Worm (Caenorhabditis elegans) whole organism, L4 larva: ENCODE measurements around the gene flad-1.

Experiments used
- D1046.2 ChIP-seq: fragments of 200-800 bp; sonication (Bioruptor generic); IDR thresholded peaks from 2 replicates; pipeline ENCODE4 v1.3.6; 2022; ENCODE audit warnings: missing genetic modification characterization, missing compliant biosample characterization
- F26F4.8 ChIP-seq: fragments of 200-800 bp; sonication (Bioruptor generic); conservative IDR thresholded peaks from 2 replicates; pipeline ENCODE4 v1.3.6; 2022; ENCODE audit warnings: missing genetic modification characterization, missing compliant biosample characterization
- F44E2.7 ChIP-seq: fragments of 200-800 bp; sonication (Bioruptor generic); IDR thresholded peaks from 2 replicates; pipeline ENCODE4 v2.1.2; 2022; ENCODE audit warnings: missing genetic modification characterization, missing compliant biosample characterization
- R02D3.7 ChIP-seq: fragments of 150-350 bp; sonication (generic microtip); optimal IDR thresholded peaks from 3 replicates; lab custom pipeline; 2014; ENCODE audit warnings: missing biosample characterization, missing genetic modification characterization
- T20F7.1 ChIP-seq: fragments of 200-800 bp; sonication (Bioruptor generic); optimal IDR thresholded peaks from 2 replicates; lab custom pipeline; 2018; ENCODE audit warnings: mild to moderate bottlenecking, missing genetic modification characterization, missing compliant biosample characterization
- Y105C5A.15 ChIP-seq: fragments of 200-800 bp; sonication (Bioruptor generic); IDR thresholded peaks from 2 replicates; pipeline ENCODE4 v1.3.6; 2022; ENCODE audit warnings: missing genetic modification characterization, missing compliant biosample characterization
- Y5F2A.4 ChIP-seq: fragments of 200-800 bp; sonication (Bioruptor generic); optimal IDR thresholded peaks from 2 replicates; lab custom pipeline; 2018; ENCODE audit warnings: mild to moderate bottlenecking, missing genetic modification characterization, missing compliant biosample characterization
- Y75B8A.6 ChIP-seq: fragments of 200-800 bp; sonication (Bioruptor generic); IDR thresholded peaks from 2 replicates; pipeline ENCODE4 v1.3.6; 2022; ENCODE audit warnings: missing genetic modification reagents, missing genetic modification characterization, missing compliant biosample characterization
- ZK546.5 ChIP-seq, 2 experiments: sonication (generic microtip); optimal IDR thresholded peaks; 2 replicates each; lab custom pipeline; 2017; ENCODE audit warnings: missing biosample characterization in 2 of 2, missing genetic modification characterization in 2 of 2
- aha-1 ChIP-seq: fragments of 150-350 bp; peaks from one replicate; lab custom pipeline; 2014; ENCODE audit warnings: missing biosample characterization, missing genetic modification characterization
- attf-4 ChIP-seq: sonication (generic microtip); optimal IDR thresholded peaks from 3 replicates; lab custom pipeline; 2017; ENCODE audit warnings: missing biosample characterization, missing genetic modification characterization
- ceh-20 ChIP-seq: fragments of 200-800 bp; sonication (Bioruptor generic); IDR thresholded peaks from 2 replicates; pipeline ENCODE4 v1.3.6; 2022; ENCODE audit warnings: missing genetic modification reagents, missing genetic modification characterization, missing compliant biosample characterization
- ceh-44 ChIP-seq: fragments of 200-800 bp; sonication (Bioruptor generic); IDR thresholded peaks from 2 replicates; pipeline ENCODE4 v1.3.6; 2022; ENCODE audit warnings: missing genetic modification reagents, missing genetic modification characterization, missing compliant biosample characterization
- ceh-62 ChIP-seq: sonication (generic microtip); optimal IDR thresholded peaks from 2 replicates; lab custom pipeline; 2017; ENCODE audit warnings: missing biosample characterization, missing genetic modification characterization
- ceh-82 ChIP-seq: sonication (generic microtip); optimal IDR thresholded peaks from 2 replicates; lab custom pipeline; 2017; ENCODE audit warnings: missing biosample characterization, missing genetic modification characterization
- ces-1 ChIP-seq: fragments of 150-350 bp; sonication (generic microtip); optimal IDR thresholded peaks from 4 replicates; lab custom pipeline; 2014; ENCODE audit warnings: missing biosample characterization, missing genetic modification reagents, missing genetic modification characterization
- daf-12 ChIP-seq: fragments of 150-350 bp; optimal IDR thresholded peaks from 2 replicates; lab custom pipeline; 2014; ENCODE audit warnings: missing biosample characterization, missing genetic modification reagents, missing genetic modification characterization
- daf-19 ChIP-seq: fragments of 200-800 bp; sonication (Bioruptor generic); conservative IDR thresholded peaks from 2 replicates; pipeline ENCODE4 v1.3.6; 2022; ENCODE audit warnings: missing genetic modification characterization, missing compliant biosample characterization
- dmd-6 ChIP-seq: fragments of 200-800 bp; sonication (Bioruptor generic); IDR thresholded peaks from 2 replicates; pipeline ENCODE4 v1.3.6; 2022; ENCODE audit warnings: missing genetic modification reagents, missing genetic modification characterization, missing compliant biosample characterization
- dmd-8 ChIP-seq: fragments of 200-800 bp; sonication (Bioruptor generic); IDR thresholded peaks from 2 replicates; pipeline ENCODE4 v1.3.6; 2022; ENCODE audit warnings: missing genetic modification characterization, missing compliant biosample characterization
- dmd-9 ChIP-seq: fragments of 200-800 bp; sonication (Bioruptor generic); IDR thresholded peaks from 2 replicates; pipeline ENCODE4 v1.3.6; 2022; ENCODE audit warnings: missing genetic modification reagents, missing genetic modification characterization, missing compliant biosample characterization
- dve-1 ChIP-seq: sonication (generic microtip); optimal IDR thresholded peaks from 2 replicates; lab custom pipeline; 2017; ENCODE audit warnings: antibody characterized with exemption, mild to moderate bottlenecking, missing genetic modification characterization, missing compliant biosample characterization; ENCODE audit not compliant: insufficient read depth
- egl-27 ChIP-seq: sonication (generic microtip); optimal IDR thresholded peaks from 3 replicates; lab custom pipeline; 2017; ENCODE audit warnings: missing biosample characterization, missing genetic modification reagents, missing genetic modification characterization
- gei-8 ChIP-seq: fragments of 200-800 bp; sonication (Bioruptor generic); optimal IDR thresholded peaks from 2 replicates; lab custom pipeline; 2018; ENCODE audit warnings: mild to moderate bottlenecking, missing genetic modification characterization, missing compliant biosample characterization
- jun-1 ChIP-seq: fragments of 150-350 bp; optimal IDR thresholded peaks from 2 replicates; lab custom pipeline; 2014; ENCODE audit warnings: missing biosample characterization, missing genetic modification reagents, missing genetic modification characterization
- lim-7 ChIP-seq: fragments of 200-800 bp; sonication (Bioruptor generic); IDR thresholded peaks from 2 replicates; pipeline ENCODE4 v1.3.6; 2022; ENCODE audit warnings: missing genetic modification characterization, missing compliant biosample characterization
- lin-1 ChIP-seq: fragments of 200-800 bp; sonication (Bioruptor generic); IDR thresholded peaks from 2 replicates; pipeline ENCODE4 v1.3.6; 2022; ENCODE audit warnings: missing genetic modification reagents, missing genetic modification characterization, missing compliant biosample characterization
- lin-13 ChIP-seq: fragments of 150-350 bp; optimal IDR thresholded peaks from 2 replicates; lab custom pipeline; 2014; ENCODE audit warnings: missing biosample characterization, missing genetic modification reagents, missing genetic modification characterization
- lin-15B ChIP-seq: fragments of 150-350 bp; sonication (generic microtip); optimal IDR thresholded peaks from 3 replicates; lab custom pipeline; 2014; ENCODE audit warnings: missing biosample characterization, missing genetic modification characterization
- lin-38 ChIP-seq: fragments of 200-800 bp; sonication (Bioruptor generic); IDR thresholded peaks from 2 replicates; pipeline ENCODE4 v1.3.6; 2022; ENCODE audit warnings: missing genetic modification reagents, missing genetic modification characterization, missing compliant biosample characterization
- lin-39 ChIP-seq: fragments of 150-350 bp; optimal IDR thresholded peaks from 2 replicates; lab custom pipeline; 2014; ENCODE audit warnings: missing biosample characterization, missing genetic modification reagents, missing genetic modification characterization
- lir-3 ChIP-seq: sonication (generic microtip); optimal IDR thresholded peaks from 2 replicates; lab custom pipeline; 2016; ENCODE audit warnings: mild to moderate bottlenecking, missing genetic modification characterization, missing compliant biosample characterization
- mep-1 ChIP-seq: fragments of 150-350 bp; sonication (generic microtip); optimal IDR thresholded peaks from 3 replicates; lab custom pipeline; 2014; ENCODE audit warnings: missing biosample characterization, missing genetic modification characterization
- mxl-2 ChIP-seq: fragments of 200-800 bp; sonication (Bioruptor generic); conservative IDR thresholded peaks from 2 replicates; pipeline ENCODE4 v1.3.6; 2022; ENCODE audit warnings: missing genetic modification reagents, missing genetic modification characterization, missing compliant biosample characterization
- nhr-10 ChIP-seq: fragments of 150-350 bp; optimal IDR thresholded peaks from 2 replicates; lab custom pipeline; 2014; ENCODE audit warnings: missing biosample characterization, missing genetic modification characterization
- nhr-11 ChIP-seq: fragments of 150-350 bp; optimal IDR thresholded peaks from 2 replicates; lab custom pipeline; 2014; ENCODE audit warnings: missing biosample characterization, missing genetic modification characterization
- nhr-111 ChIP-seq: fragments of 200-800 bp; sonication (Bioruptor generic); optimal IDR thresholded peaks from 2 replicates; lab custom pipeline; 2018; ENCODE audit warnings: mild to moderate bottlenecking, missing genetic modification characterization, missing compliant biosample characterization
- nhr-28 ChIP-seq: fragments of 150-350 bp; optimal IDR thresholded peaks from 2 replicates; lab custom pipeline; 2014; ENCODE audit warnings: missing biosample characterization, missing genetic modification characterization
- nhr-42 ChIP-seq: fragments of 200-800 bp; sonication (Bioruptor generic); IDR thresholded peaks from 2 replicates; pipeline ENCODE4 v1.3.6; 2022; ENCODE audit warnings: missing genetic modification characterization, missing compliant biosample characterization
- nhr-48 ChIP-seq: sonication (generic microtip); optimal IDR thresholded peaks from 2 replicates; lab custom pipeline; 2016; ENCODE audit warnings: mild to moderate bottlenecking, missing genetic modification characterization, missing compliant biosample characterization
- nhr-76 ChIP-seq: fragments of 150-350 bp; optimal IDR thresholded peaks from 2 replicates; lab custom pipeline; 2014; ENCODE audit warnings: missing biosample characterization, missing genetic modification characterization
- nhr-77 ChIP-seq: fragments of 150-350 bp; optimal IDR thresholded peaks from 2 replicates; lab custom pipeline; 2014; ENCODE audit warnings: missing biosample characterization, missing genetic modification characterization
- pha-4 ChIP-seq, 2 experiments: fragments of 150-350 bp in 1 of 2; fragments of 200-800 bp in 1 of 2; sonication (Bioruptor generic) in 1 of 2; IDR thresholded peaks in 1 of 2; optimal IDR thresholded peaks in 1 of 2; 2 replicates each; pipeline versions ENCODE4 v1.3.6 to Lab custom; 2014 to 2022; ENCODE audit warnings: missing genetic modification characterization in 2 of 2, missing genetic modification reagents in 2 of 2, missing biosample characterization in 1 of 2, missing compliant biosample characterization in 1 of 2
- rbr-2 ChIP-seq: sonication (generic microtip); optimal IDR thresholded peaks from 2 replicates; lab custom pipeline; 2016; ENCODE audit warnings: missing genotype, missing genetic modification characterization, missing compliant biosample characterization
- saeg-2 ChIP-seq: fragments of 200-800 bp; sonication (Bioruptor generic); IDR thresholded peaks from 2 replicates; pipeline ENCODE4 v1.3.6; 2022; ENCODE audit warnings: missing genetic modification reagents, missing genetic modification characterization, missing compliant biosample characterization
- skn-1 ChIP-seq: fragments of 150-350 bp; optimal IDR thresholded peaks from 2 replicates; lab custom pipeline; 2014; ENCODE audit warnings: missing biosample characterization, missing genetic modification characterization
- spr-1 ChIP-seq: sonication (generic microtip); optimal IDR thresholded peaks from 2 replicates; lab custom pipeline; 2016; ENCODE audit warnings: mild to moderate bottlenecking, missing genetic modification characterization, missing compliant biosample characterization
- spr-3 ChIP-seq: fragments of 200-800 bp; sonication (Bioruptor generic); optimal IDR thresholded peaks from 2 replicates; lab custom pipeline; 2018; ENCODE audit warnings: mild to moderate bottlenecking, missing genetic modification characterization, missing compliant biosample characterization
- tag-97 ChIP-seq: fragments of 200-800 bp; sonication (Bioruptor generic); IDR thresholded peaks from 2 replicates; pipeline ENCODE4 v1.3.6; 2022; ENCODE audit warnings: missing genetic modification characterization, missing compliant biosample characterization
- unc-62 ChIP-seq, 3 experiments: fragments of 150-350 bp in 1 of 3; sonication (generic microtip); optimal IDR thresholded peaks in 2 of 3; peaks in 1 of 3; 1 replicate in 1 of 3; 2 replicates in 2 of 3; lab custom pipeline; 2014 to 2017; ENCODE audit warnings: missing biosample characterization in 3 of 3, missing genetic modification characterization in 3 of 3, missing genetic modification reagents in 3 of 3, missing genotype in 1 of 3
- zfp-3 ChIP-seq: fragments of 200-800 bp; sonication (Bioruptor generic); conservative IDR thresholded peaks from 2 replicates; pipeline ENCODE4 v1.3.6; 2022; ENCODE audit warnings: missing genetic modification reagents, missing genetic modification characterization, missing compliant biosample characterization
- ztf-11 ChIP-seq: fragments of 150-350 bp; optimal IDR thresholded peaks from 2 replicates; lab custom pipeline; 2014; ENCODE audit warnings: missing biosample characterization, missing genetic modification characterization
- ztf-7 ChIP-seq: fragments of 150-350 bp; optimal IDR thresholded peaks from 2 replicates; lab custom pipeline; 2014; ENCODE audit warnings: missing biosample characterization, missing genetic modification characterization

flad-1 gene

DNA sequence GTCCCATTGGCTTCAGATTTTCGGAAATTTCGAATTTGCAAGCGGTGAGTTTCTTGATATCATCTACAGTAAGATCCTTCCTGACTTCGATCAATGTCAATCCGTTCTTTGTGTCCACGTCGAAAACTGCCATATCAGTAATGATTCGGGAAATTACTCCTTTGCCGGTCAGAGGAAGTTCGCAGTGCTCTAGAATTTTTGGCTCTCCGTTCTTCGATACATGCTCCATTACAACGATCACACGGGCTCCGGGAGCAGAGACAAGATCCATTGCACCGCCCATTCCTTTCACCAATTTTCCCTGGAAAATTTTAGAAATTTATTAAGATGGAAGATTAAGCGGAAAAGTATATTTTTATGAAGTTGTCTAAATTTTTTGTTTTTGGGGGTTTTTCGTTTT is 9.4 kb upstream of the flad-1 start:
- TF ChIP-seq nhr-111 (GFP tag; lab: Kevin White, UChicago) (peak; percentile 58), ceh-44 (GFP tag; lab: Robert Waterston, UW) (no peak), D1046.2 (0 out of 2 replicates have a peak, but pooled peaks have one; percentile 25), ceh-82 (tag; lab: Kevin White, UChicago) (no peak), aha-1 (tag; lab: Kevin White, UChicago) (peak; percentile 12), lim-7 (GFP tag; lab: Robert Waterston, UW) (0 out of 2 replicates have a peak, but pooled peaks have one; percentile 61), T20F7.1 (GFP tag; lab: Kevin White, UChicago) (no peak), lin-38 (no peak), lir-3 (no peak), lin-1 (GFP tag; lab: Robert Waterston, UW) (no peak), R02D3.7 (tag; lab: Kevin White, UChicago) (no peak), daf-12 (tag; lab: Kevin White, UChicago) (no peak), gei-8 (GFP tag; lab: Kevin White, UChicago) (no peak), egl-27 (tag; lab: Kevin White, UChicago) (no peak), spr-1 (tag; lab: Kevin White, UChicago) (no peak), jun-1 (tag; lab: Kevin White, UChicago) (no peak), attf-4 (no peak), ces-1 (GFP tag; lab: Kevin White, UChicago) (no peak), F44E2.7 (GFP tag; lab: Robert Waterston, UW) (no peak), spr-3 (GFP tag; lab: Kevin White, UChicago) (no peak), mep-1 (no peak), nhr-11 (tag; lab: Kevin White, UChicago) (no peak), ZK546.5 (tag; optimal IDR thresholded peaks at IDR 0.05; lab: Kevin White, UChicago) (no peak), unc-62 (GFP tag; optimal IDR thresholded peaks at IDR 0.05 in 1 of 2; lab: Kevin White, UChicago) (no peak), unc-62 (tag; optimal IDR thresholded peaks at IDR 0.05; lab: Kevin White, UChicago) (no peak), Y105C5A.15 (GFP tag; lab: Robert Waterston, UW) (no peak), zfp-3 (GFP tag; lab: Robert Waterston, UW) (no peak), Y75B8A.6 (GFP tag; lab: Robert Waterston, UW) (no peak), rbr-2 (no peak), dmd-9 (GFP tag; lab: Robert Waterston, UW) (no peak), ztf-11 (no peak), dve-1 (tag; lab: Kevin White, UChicago) (no peak), nhr-76 (tag; lab: Kevin White, UChicago) (no peak), F26F4.8 (GFP tag; lab: Robert Waterston, UW) (no peak), dmd-6 (no peak), nhr-10 (tag; lab: Kevin White, UChicago) (no peak), skn-1 (tag; lab: Kevin White, UChicago) (no peak), saeg-2 (no peak), ceh-20 (GFP tag; lab: Robert Waterston, UW) (no peak), nhr-48 (tag; lab: Kevin White, UChicago) (no peak), lin-13 (GFP tag; lab: Kevin White, UChicago) (no peak), lin-39 (tag; lab: Kevin White, UChicago) (no peak), nhr-77 (tag; lab: Kevin White, UChicago) (no peak), tag-97 (GFP tag; lab: Robert Waterston, UW) (no peak), Y5F2A.4 (GFP tag; lab: Kevin White, UChicago) (no peak), mxl-2 (GFP tag; lab: Robert Waterston, UW) (no peak), ztf-7 (no peak), ceh-62 (tag; lab: Kevin White, UChicago) (no peak), pha-4 (GFP tag; IDR thresholded peaks at IDR 0.05; lab: Robert Waterston, UW) (no peak), pha-4 (tag; optimal IDR thresholded peaks at IDR 0.05; lab: Kevin White, UChicago) (no peak), daf-19 (GFP tag; lab: Robert Waterston, UW) (no peak), lin-15B (no peak), nhr-42 (GFP tag; lab: Robert Waterston, UW) (no peak), dmd-8 (GFP tag; lab: Robert Waterston, UW) (no peak), nhr-28 (tag; lab: Kevin White, UChicago) (no peak)
